Worm (Caenorhabditis elegans) whole organism, L2 larva: ENCODE data around the gene slmp-1.
"Not testable (repeated sequence)": the region's sequence is repeated elsewhere in the genome, so short reads cannot be mapped to it uniquely, and the experiment has no call there.

ENCODE experiments used
- F13H6.1 ChIP-seq: sonication (generic microtip); optimal IDR thresholded peaks from 2 replicates; lab custom pipeline; 2016; ENCODE audit warnings: missing genetic modification characterization, missing compliant biosample characterization
- Y55F3AM.14 ChIP-seq: fragments of 200-800 bp; sonication (Bioruptor generic); optimal IDR thresholded peaks from 2 replicates; lab custom pipeline; 2018; ENCODE audit warnings: mild to moderate bottlenecking, missing genetic modification characterization, missing compliant biosample characterization
- ZK546.5 ChIP-seq: sonication (generic microtip); optimal IDR thresholded peaks from 2 replicates; lab custom pipeline; 2017; ENCODE audit warnings: missing biosample characterization, missing genetic modification characterization
- alr-1 ChIP-seq: fragments of 150-350 bp; optimal IDR thresholded peaks from 2 replicates; lab custom pipeline; 2014; ENCODE audit warnings: missing biosample characterization, missing genetic modification characterization
- aly-2 ChIP-seq: fragments of 150-350 bp; optimal IDR thresholded peaks from 2 replicates; lab custom pipeline; 2014; ENCODE audit warnings: missing biosample characterization, missing genetic modification characterization
- blmp-1 ChIP-seq: sonication (generic microtip); optimal IDR thresholded peaks from 2 replicates; lab custom pipeline; 2017; ENCODE audit warnings: missing genetic modification characterization, mild to moderate bottlenecking, missing compliant biosample characterization, antibody characterized with exemption, moderate library complexity; ENCODE audit not compliant: insufficient read depth
- ceh-16 ChIP-seq: fragments of 150-350 bp; optimal IDR thresholded peaks from 2 replicates; lab custom pipeline; 2014; ENCODE audit warnings: missing biosample characterization, missing genetic modification characterization
- ceh-82 ChIP-seq: fragments of 150-350 bp; optimal IDR thresholded peaks from 2 replicates; lab custom pipeline; 2014; ENCODE audit warnings: missing biosample characterization, missing genetic modification characterization
- dmd-4 ChIP-seq: sonication (generic microtip); optimal IDR thresholded peaks from 2 replicates; lab custom pipeline; 2017; ENCODE audit warnings: missing biosample characterization, missing genetic modification characterization
- egl-27 ChIP-seq: sonication (generic microtip); optimal IDR thresholded peaks from 3 replicates; lab custom pipeline; 2017; ENCODE audit warnings: missing biosample characterization, missing genetic modification reagents, missing genetic modification characterization
- elt-3 ChIP-seq: sonication (generic microtip); optimal IDR thresholded peaks from 2 replicates; lab custom pipeline; 2017; ENCODE audit warnings: missing biosample characterization, missing genetic modification characterization
- gmeb-1 ChIP-seq: fragments of 150-350 bp; optimal IDR thresholded peaks from 2 replicates; lab custom pipeline; 2014; ENCODE audit warnings: missing biosample characterization, missing genetic modification characterization
- lin-11 ChIP-seq: fragments of 150-350 bp; sonication (generic microtip); optimal IDR thresholded peaks from 2 replicates; lab custom pipeline; 2014; ENCODE audit warnings: missing biosample characterization, missing genetic modification characterization, inconsistent platforms, mixed read lengths
- lin-13 ChIP-seq: fragments of 150-350 bp; optimal IDR thresholded peaks from 2 replicates; lab custom pipeline; 2014; ENCODE audit warnings: missing biosample characterization, missing genetic modification reagents, missing genetic modification characterization
- lin-39 ChIP-seq: fragments of 150-350 bp; optimal IDR thresholded peaks from 2 replicates; lab custom pipeline; 2014; ENCODE audit warnings: missing biosample characterization, missing genetic modification reagents, missing genetic modification characterization
- lsy-2 ChIP-seq, 2 experiments: fragments of 150-350 bp in 1 of 2; sonication (generic microtip) in 1 of 2; optimal IDR thresholded peaks; 2 replicates each; lab custom pipeline; 2014 to 2017; ENCODE audit warnings: missing biosample characterization in 2 of 2, missing genetic modification characterization in 2 of 2
- mab-5 ChIP-seq: fragments of 150-350 bp; optimal IDR thresholded peaks from 2 replicates; lab custom pipeline; 2014; ENCODE audit warnings: missing biosample characterization, missing genetic modification characterization
- nhr-11 ChIP-seq: fragments of 150-350 bp; optimal IDR thresholded peaks from 2 replicates; lab custom pipeline; 2014; ENCODE audit warnings: missing biosample characterization, missing genetic modification characterization
- nhr-12 ChIP-seq: fragments of 150-350 bp; optimal IDR thresholded peaks from 2 replicates; lab custom pipeline; 2014; ENCODE audit warnings: missing biosample characterization, missing genetic modification characterization
- nhr-129 ChIP-seq: fragments of 150-350 bp; optimal IDR thresholded peaks from 2 replicates; lab custom pipeline; 2014; ENCODE audit warnings: missing biosample characterization, missing genetic modification characterization
- nhr-23 ChIP-seq: fragments of 150-350 bp; optimal IDR thresholded peaks from 2 replicates; lab custom pipeline; 2014; ENCODE audit warnings: missing biosample characterization, missing genetic modification reagents, missing genetic modification characterization
- nhr-25 ChIP-seq: fragments of 150-350 bp; sonication (generic microtip); optimal IDR thresholded peaks from 3 replicates; lab custom pipeline; 2014; ENCODE audit warnings: missing biosample characterization, missing genetic modification characterization
- nhr-77 ChIP-seq: fragments of 150-350 bp; optimal IDR thresholded peaks from 2 replicates; lab custom pipeline; 2014; ENCODE audit warnings: missing biosample characterization, missing genetic modification characterization
- skn-1 ChIP-seq: sonication (generic microtip); optimal IDR thresholded peaks from 2 replicates; lab custom pipeline; 2017; ENCODE audit warnings: missing biosample characterization, missing genetic modification characterization
- sma-9 ChIP-seq, 2 experiments: fragments of 150-350 bp in 1 of 2; sonication (generic microtip) in 1 of 2; optimal IDR thresholded peaks; 2 replicates each; lab custom pipeline; 2014 to 2016; ENCODE audit warnings: missing genetic modification characterization in 2 of 2, mild to moderate bottlenecking in 1 of 2, missing biosample characterization in 1 of 2, missing compliant biosample characterization in 1 of 2, missing genetic modification reagents in 1 of 2, moderate library complexity in 1 of 2
- unc-39 ChIP-seq: fragments of 150-350 bp; optimal IDR thresholded peaks from 2 replicates; lab custom pipeline; 2014; ENCODE audit warnings: missing biosample characterization, missing genetic modification characterization
- unc-62 ChIP-seq: fragments of 150-350 bp; optimal IDR thresholded peaks from 2 replicates; lab custom pipeline; 2014; ENCODE audit warnings: missing biosample characterization, missing genetic modification reagents, missing genetic modification characterization
- zag-1 ChIP-seq: fragments of 150-350 bp; optimal IDR thresholded peaks from 2 replicates; lab custom pipeline; 2014; ENCODE audit warnings: missing biosample characterization, missing genetic modification characterization
- ztf-1 ChIP-seq: fragments of 200-800 bp; sonication (Bioruptor generic); conservative IDR thresholded peaks from 2 replicates; pipeline ENCODE4 v1.3.6; 2022; ENCODE audit warnings: missing genetic modification characterization, missing compliant biosample characterization
- ztf-11 ChIP-seq: sonication (generic microtip); optimal IDR thresholded peaks from 2 replicates; lab custom pipeline; 2017; ENCODE audit warnings: missing biosample characterization, missing genetic modification characterization
- ztf-4 ChIP-seq: fragments of 150-350 bp; optimal IDR thresholded peaks from 2 replicates; lab custom pipeline; 2014; ENCODE audit warnings: missing biosample characterization, missing genetic modification characterization

slmp-1 gene

ce11 chrIV:3168656-3169216 is 44.8 kb upstream of the slmp-1 start (continued):
- TF ChIP-seq lin-13 (GFP tag; lab: Kevin White, UChicago) = no peak
- TF ChIP-seq nhr-23 (tag; lab: Kevin White, UChicago) = no peak
- TF ChIP-seq Y55F3AM.14 = no peak
- no peak for TF ChIP-seq nhr-77 (tag; lab: Kevin White, UChicago)
- no peak for TF ChIP-seq dmd-4 (tag; lab: Kevin White, UChicago)

ce11 chrIV:3172510-3172909 is 41.0 kb upstream of the slmp-1 start, which contains the start of gene Y67D8B.1:
Gene Y67D8B.1 (minus strand): TSS chrIV:3172610.
- TF ChIP-seq elt-3, skn-1, zag-1 (tag; lab: Kevin White, UChicago): not testable (repeated sequence)

ce11 chrIV:3176067-3176758 is 37.3 kb upstream of the slmp-1 start, which contains the start of gene nlp-81:
Gene nlp-81 (minus strand): TSS chrIV:3176117.
- TF ChIP-seq ZK546.5 = no peak
- TF ChIP-seq sma-9 (GFP tag; optimal IDR thresholded peaks at IDR 0.05; lab: Kevin White, UChicago) = no peak
- TF ChIP-seq sma-9 (tag; optimal IDR thresholded peaks at IDR 0.05; lab: Kevin White, UChicago) = no peak
- TF ChIP-seq alr-1 = no peak
- TF ChIP-seq nhr-77 (tag; lab: Kevin White, UChicago) = no peak
- no peak for TF ChIP-seq gmeb-1 (tag; lab: Kevin White, UChicago)
- TF ChIP-seq lsy-2 (tag; optimal IDR thresholded peaks at IDR 0.05; lab: Kevin White, UChicago) = no peak
- TF ChIP-seq ceh-82 = no peak
- TF ChIP-seq skn-1 (tag; lab: Kevin White, UChicago) = no peak
- no peak for TF ChIP-seq nhr-12
- TF ChIP-seq unc-39 (tag; lab: Kevin White, UChicago) = no peak
- TF ChIP-seq unc-62 = no peak
- TF ChIP-seq aly-2 (tag; lab: Kevin White, UChicago) = no peak
- TF ChIP-seq egl-27 (tag; lab: Kevin White, UChicago) = no peak
- no peak for TF ChIP-seq lin-39

- no peak for TF ChIP-seq nhr-25
Measured at ce11 chrIV:3182920-3183319, 30.6 kb upstream of the slmp-1 start.

- TF ChIP-seq nhr-77 (tag; lab: Kevin White, UChicago) (no peak), blmp-1 (tag; lab: Kevin White, UChicago) (no peak), ztf-1 (GFP tag; lab: Robert Waterston, UW) (no peak), F13H6.1 (tag; lab: Kevin White, UChicago) (no peak), mab-5 (no peak), ztf-11 (tag; lab: Kevin White, UChicago) (no peak)
Measured at ce11 chrIV:3191466-3191865, 22.1 kb upstream of the slmp-1 start, which contains the start of gene Y67D8B.2. Gene Y67D8B.2 (minus strand): TSS chrIV:3191566.

- TF ChIP-seq ceh-82 = no peak
- no peak for TF ChIP-seq ztf-11 (tag; lab: Kevin White, UChicago)
- TF ChIP-seq nhr-11 = no peak
- TF ChIP-seq, all 48 proteins: peak for 0
Measured at ce11 chrIV:3196367-3196766, 17.2 kb upstream of the slmp-1 start.

ce11 chrIV:3199041-3199440 is 14.5 kb upstream of the slmp-1 start:
- TF ChIP-seq ceh-16 (tag; lab: Kevin White, UChicago) (no peak), ztf-4 (tag; lab: Kevin White, UChicago) (no peak), lin-11 (no peak), ZK546.5 (no peak), elt-3 (tag; lab: Kevin White, UChicago) (no peak), nhr-129 (tag; lab: Kevin White, UChicago) (no peak)
